Fruit fly (Drosophila melanogaster): Measurements from ENCODE around the gene CG15169.

The CG15169 gene

DNA sequence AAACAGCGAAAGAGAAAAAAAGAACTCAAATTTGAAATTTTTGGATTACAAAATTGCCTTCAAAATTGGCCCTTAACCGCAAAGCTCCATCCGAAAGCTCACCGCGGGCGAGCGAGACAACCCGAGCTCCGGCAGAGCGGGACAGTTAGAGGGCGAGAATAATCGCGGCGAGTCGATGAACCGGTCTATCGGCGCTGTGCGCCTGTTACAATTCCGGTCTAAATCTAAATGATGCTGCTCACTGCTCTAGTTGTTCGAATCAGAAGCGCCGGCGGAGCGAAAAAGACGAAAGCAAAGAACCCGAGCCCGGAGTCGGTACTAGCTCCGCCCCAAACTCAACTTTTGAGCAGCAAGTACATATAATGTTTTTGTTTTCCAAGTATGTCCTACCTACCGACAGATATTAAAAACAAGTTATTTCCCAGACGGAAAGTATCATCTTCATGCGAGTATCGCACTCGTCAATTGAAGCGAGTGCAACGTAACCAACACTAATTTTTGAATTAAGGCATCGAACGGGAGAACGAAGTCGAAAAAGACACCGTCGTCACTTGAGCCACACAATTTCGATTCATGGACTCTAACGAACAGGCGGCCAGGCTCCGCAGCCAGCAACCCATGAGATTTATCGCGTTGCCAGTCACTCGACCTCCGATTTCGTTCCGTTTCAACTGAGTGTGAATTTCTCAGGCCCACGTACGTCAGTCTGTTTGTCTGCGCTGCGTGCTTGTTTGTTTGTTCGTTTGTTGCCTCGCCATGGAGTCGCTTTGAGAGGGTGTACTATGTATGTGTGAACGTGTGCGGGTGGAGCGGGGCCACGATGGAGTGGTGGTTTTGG, 46.4 kb upstream of the CG15169 start (continued):
- TF ChIP-seq CG11504 (tag; optimal IDR thresholded peaks at IDR 0.05): peak; percentile 27
- no peak for TF ChIP-seq CG32772 (GFP tag; IDR thresholded peaks at IDR 0.05)
- TF ChIP-seq CG13775 (GFP tag; optimal IDR thresholded peaks at IDR 0.05): no peak
- no peak for TF ChIP-seq CG8089 (GFP tag; optimal IDR thresholded peaks at IDR 0.05)
- TF ChIP-seq cato (GFP tag; optimal IDR thresholded peaks at IDR 0.05; ENCODE audit: borderline replicate concordance): no peak
- TF ChIP-seq lbe (GFP tag; optimal IDR thresholded peaks at IDR 0.05): peak; percentile 39
- TF ChIP-seq CG7556 (GFP tag; optimal IDR thresholded peaks at IDR 0.05): no peak
- TF ChIP-seq CG10431 (GFP tag; optimal IDR thresholded peaks at IDR 0.05): no peak
- peak; percentile 23 for TF ChIP-seq NfI (GFP tag; optimal IDR thresholded peaks at IDR 0.05)
- no peak for TF ChIP-seq twi (tag; optimal IDR thresholded peaks at IDR 0.05)
- peak; percentile 1 for TF ChIP-seq CG8924 (tag; optimal IDR thresholded peaks at IDR 0.05)
- TF ChIP-seq CG1602 (GFP tag; optimal IDR thresholded peaks at IDR 0.05): no peak
- TF ChIP-seq CG17186 (GFP tag; optimal IDR thresholded peaks at IDR 0.05): no peak
- no peak for TF ChIP-seq zen2 (GFP tag; IDR thresholded peaks at IDR 0.05; ENCODE audit: partially characterized antibody)
- no peak for TF ChIP-seq CG18599 (GFP tag; optimal IDR thresholded peaks at IDR 0.05)
- TF ChIP-seq BEAF-32 (GFP tag; optimal IDR thresholded peaks at IDR 0.05): peak; percentile 70
- TF ChIP-seq Scr (GFP tag; IDR thresholded peaks at IDR 0.05; ENCODE audit: partially characterized antibody): no peak
- no peak for TF ChIP-seq Tbp (GFP tag; optimal IDR thresholded peaks at IDR 0.05)
- TF ChIP-seq CG11085 (GFP tag; IDR thresholded peaks at IDR 0.05): no peak
- peak; percentile 8 for TF ChIP-seq dmrt11E (tag; optimal IDR thresholded peaks at IDR 0.05)
- TF ChIP-seq CG33213 (GFP tag; optimal IDR thresholded peaks at IDR 0.05): peak; percentile 79
- no peak for TF ChIP-seq MESR4 (GFP tag; optimal IDR thresholded peaks at IDR 0.05)
- TF ChIP-seq CG12659 (GFP tag; optimal IDR thresholded peaks at IDR 0.05): peak; percentile 52
- no peak for TF ChIP-seq vvl (GFP tag; IDR thresholded peaks at IDR 0.05)
- TF ChIP-seq HLH4C (GFP tag; IDR thresholded peaks at IDR 0.05; ENCODE audit: partially characterized antibody): no peak
- TF ChIP-seq amos (GFP tag; IDR thresholded peaks at IDR 0.05; ENCODE audit: partially characterized antibody): no peak
- TF ChIP-seq CG8388 (GFP tag; optimal IDR thresholded peaks at IDR 0.05): no peak
- no peak for TF ChIP-seq CG14667 (GFP tag; IDR thresholded peaks at IDR 0.05)
- peak; percentile 76 for TF ChIP-seq sens (GFP tag)
- TF ChIP-seq CG2129 (GFP tag; IDR thresholded peaks at IDR 0.05; ENCODE audit: partially characterized antibody): no peak
- TF ChIP-seq CG11247 (GFP tag; IDR thresholded peaks at IDR 0.05): no peak
- no peak for TF ChIP-seq Dip2 (GFP tag; IDR thresholded peaks at IDR 0.05)
- TF ChIP-seq gsb-n (tag; optimal IDR thresholded peaks at IDR 0.05): peak; percentile 74
- TF ChIP-seq Xbp1 (GFP tag; optimal IDR thresholded peaks at IDR 0.05): no peak
- TF ChIP-seq Asciz (GFP tag; optimal IDR thresholded peaks at IDR 0.05): no peak
- TF ChIP-seq Lpt (GFP tag; optimal IDR thresholded peaks at IDR 0.05): no peak
- TF ChIP-seq CG7928 (GFP tag; optimal IDR thresholded peaks at IDR 0.05): no peak
- no peak for TF ChIP-seq CG3163 (GFP tag; optimal IDR thresholded peaks at IDR 0.05)
- TF ChIP-seq E2f1 (GFP tag; IDR thresholded peaks at IDR 0.05): no peak
- TF ChIP-seq CG18619 (GFP tag; optimal IDR thresholded peaks at IDR 0.05): no peak
- no peak for TF ChIP-seq Xrp1 (GFP tag; IDR thresholded peaks at IDR 0.05)
- no peak for TF ChIP-seq disco-r (GFP tag; optimal IDR thresholded peaks at IDR 0.05)
- peak; percentile 9 for TF ChIP-seq nerfin-1 (tag; optimal IDR thresholded peaks at IDR 0.05)
- TF ChIP-seq HLH3B (GFP tag; IDR thresholded peaks at IDR 0.05): no peak
- TF ChIP-seq CG9727 (GFP tag; optimal IDR thresholded peaks at IDR 0.05): no peak
- TF ChIP-seq CHES-1-like (GFP tag; optimal IDR thresholded peaks at IDR 0.05): no peak
- TF ChIP-seq sim (GFP tag; IDR thresholded peaks at IDR 0.05): no peak
- TF ChIP-seq ftz-f1 (GFP tag; optimal IDR thresholded peaks at IDR 0.05): peak; percentile 95
- no peak for TF ChIP-seq CG11695 (GFP tag; IDR thresholded peaks at IDR 0.05)

All from whole organism, embryonic.